Fruit fly (Drosophila melanogaster): Measurements from ENCODE around the gene CG43844.
A peak's percentile ranks its signal among the peaks of the same experiment; 100 is the strongest.

Gene CG43844

dm6 chr3R:21862137-21862850 lies 27.0 kb upstream of the CG43844 start (continued):
- TF ChIP-seq CG8924 (tag; optimal IDR thresholded peaks at IDR 0.05) (peak; percentile 84), Doc2 (GFP tag; IDR thresholded peaks at IDR 0.05) (no peak), CG16813 (GFP tag; IDR thresholded peaks at IDR 0.05; ENCODE audit: partially characterized antibody) (no peak), pb (GFP tag; optimal IDR thresholded peaks at IDR 0.05) (no peak), kni (GFP tag; optimal IDR thresholded peaks at IDR 0.05) (peak; percentile 65), oc (tag; optimal IDR thresholded peaks at IDR 0.05) (peak; percentile 87), ATbp (GFP tag; optimal IDR thresholded peaks at IDR 0.05) (peak; percentile 96), lov (optimal IDR thresholded peaks at IDR 0.05) (no peak), lov (GFP tag; IDR thresholded peaks at IDR 0.05) (0 out of 3 replicates have a peak, but pooled peaks have one; percentile 6), CG11398 (GFP tag; optimal IDR thresholded peaks at IDR 0.05) (no peak), jing (GFP tag; optimal IDR thresholded peaks at IDR 0.05) (peak; percentile 70), CG5245 (GFP tag; optimal IDR thresholded peaks at IDR 0.05) (peak; percentile 61), Optix (GFP tag; IDR thresholded peaks at IDR 0.05) (peak; percentile 56; the same call in 2 of the 3 replicates), CG13123 (GFP tag; optimal IDR thresholded peaks at IDR 0.05) (peak; percentile 61), CG9727 (GFP tag; optimal IDR thresholded peaks at IDR 0.05) (peak; percentile 64), Scr (GFP tag; IDR thresholded peaks at IDR 0.05; ENCODE audit: partially characterized antibody) (no peak), GATAe (GFP tag; conservative IDR thresholded peaks at IDR 0.05) (no peak), nerfin-2 (GFP tag; IDR thresholded peaks at IDR 0.05; ENCODE audit: partially characterized antibody) (no peak), CG11456 (GFP tag; IDR thresholded peaks at IDR 0.05) (0 out of 3 replicates have a peak, but pooled peaks have one; percentile 57), CG1832 (GFP tag; optimal IDR thresholded peaks at IDR 0.05) (no peak), dimm (GFP tag; IDR thresholded peaks at IDR 0.05) (peak; percentile 74), sr (GFP tag; IDR thresholded peaks at IDR 0.05) (0 out of 3 replicates have a peak, but pooled peaks have one; percentile 33), CG5953 (GFP tag; IDR thresholded peaks at IDR 0.05) (peak; percentile 87), CG1792 (GFP tag; optimal IDR thresholded peaks at IDR 0.05) (no peak), Antp (GFP tag; optimal IDR thresholded peaks at IDR 0.05) (peak; percentile 63), CG4404 (GFP tag; IDR thresholded peaks at IDR 0.05) (peak; percentile 32; the same call in 1 of the 2 replicates), CG13296 (GFP tag; optimal IDR thresholded peaks at IDR 0.05) (no peak), corto (GFP tag; optimal IDR thresholded peaks at IDR 0.05) (no peak), CG6175 (GFP tag; IDR thresholded peaks at IDR 0.05) (no peak), MTF-1 (GFP tag; optimal IDR thresholded peaks at IDR 0.05; ENCODE audit: borderline replicate concordance) (peak; percentile 23), org-1 (GFP tag; optimal IDR thresholded peaks at IDR 0.05) (peak; percentile 87), CG9817 (tag; optimal IDR thresholded peaks at IDR 0.05) (peak; percentile 55), NC2β (GFP tag; optimal IDR thresholded peaks at IDR 0.05) (peak; percentile 52), CG6683 (GFP tag; optimal IDR thresholded peaks at IDR 0.05) (peak; percentile 7), pros (GFP tag; optimal IDR thresholded peaks at IDR 0.05) (peak; percentile 57), pho (GFP tag; optimal IDR thresholded peaks at IDR 0.05) (no peak), Jarid2 (GFP tag; optimal IDR thresholded peaks at IDR 0.05) (peak; percentile 11), gcm2 (GFP tag; optimal IDR thresholded peaks at IDR 0.05) (no peak), CG10462 (GFP tag; optimal IDR thresholded peaks at IDR 0.05) (peak; percentile 67), Gsc (GFP tag; IDR thresholded peaks at IDR 0.05) (no peak), vfl (GFP tag; optimal IDR thresholded peaks at IDR 0.05) (peak; percentile 0), CG30403 (GFP tag; optimal IDR thresholded peaks at IDR 0.05) (peak; percentile 90), danr (GFP tag; IDR thresholded peaks at IDR 0.05) (peak; percentile 56), chm (GFP tag; IDR thresholded peaks at IDR 0.05) (no peak; the same call in 1 of the 2 replicates), CG9932 (GFP tag; IDR thresholded peaks at IDR 0.05) (no peak), sim (GFP tag; IDR thresholded peaks at IDR 0.05) (peak; percentile 59; the same call in 1 of the 2 replicates), CG16863 (GFP tag; optimal IDR thresholded peaks at IDR 0.05) (peak; percentile 26), zen2 (GFP tag; IDR thresholded peaks at IDR 0.05; ENCODE audit: partially characterized antibody) (no peak), ssp (GFP tag; IDR thresholded peaks at IDR 0.05) (peak; percentile 51; the same call in 1 of the 2 replicates)

Measured in whole organism, embryonic.